Fruit fly (Drosophila melanogaster) whole organism, prepupa: ENCODE data around the gene CG45413.

Experiments
- Blimp-1 ChIP-seq: fragments of 200-800 bp; sonication (Bioruptor generic); optimal IDR thresholded peaks from 3 replicates; lab custom pipeline; 2017; ENCODE audit warnings: missing biosample characterization, missing genetic modification characterization, mild to moderate bottlenecking, moderate library complexity, missing genetic modification reagents
- CG10631 ChIP-seq: fragments of 200-800 bp; sonication (Bioruptor generic); optimal IDR thresholded peaks from 2 replicates; lab custom pipeline; 2016; ENCODE audit warnings: missing biosample characterization, missing genetic modification characterization
- CG11762 ChIP-seq: fragments of 200-800 bp; sonication (Bioruptor generic); optimal IDR thresholded peaks from 3 replicates; lab custom pipeline; 2016; ENCODE audit warnings: missing biosample characterization, missing genetic modification characterization; ENCODE audit not compliant: insufficient read depth
- CG15336 ChIP-seq: fragments of 200-800 bp; sonication (Bioruptor generic); IDR thresholded peaks from 2 replicates; pipeline ENCODE4 v1.3.6; 2022; ENCODE audit warnings: missing biosample characterization, missing genetic modification characterization
- CG1621 ChIP-seq: fragments of 200-800 bp; sonication (Bioruptor generic); optimal IDR thresholded peaks from 3 replicates; lab custom pipeline; 2018; ENCODE audit warnings: missing biosample characterization, mild to moderate bottlenecking, missing genetic modification characterization
- CG3032 ChIP-seq: fragments of 200-800 bp; optimal IDR thresholded peaks from 2 replicates; lab custom pipeline; 2019; ENCODE audit warnings: missing biosample characterization, mild to moderate bottlenecking, missing genetic modification characterization, moderate library complexity
- CG32006 ChIP-seq: fragments of 200-800 bp; sonication (Bioruptor generic); optimal IDR thresholded peaks from 3 replicates; lab custom pipeline; 2017; ENCODE audit warnings: missing biosample characterization, mild to moderate bottlenecking, missing genetic modification characterization
- CG3919 ChIP-seq: fragments of 200-800 bp; sonication (Bioruptor generic); optimal IDR thresholded peaks from 3 replicates; lab custom pipeline; 2016; ENCODE audit warnings: missing biosample characterization, missing genetic modification characterization
- CG4318 ChIP-seq: fragments of 200-800 bp; sonication (Bioruptor generic); optimal IDR thresholded peaks from 3 replicates; lab custom pipeline; 2017; ENCODE audit warnings: missing biosample characterization, mild to moderate bottlenecking, missing genetic modification characterization
- CG6163 ChIP-seq: fragments of 200-800 bp; sonication (Bioruptor generic); IDR thresholded peaks from 3 replicates; pipeline ENCODE4 v1.3.6; 2022; ENCODE audit warnings: missing biosample characterization, missing genetic modification characterization
- CG6276 ChIP-seq: fragments of 200-800 bp; sonication (Bioruptor generic); optimal IDR thresholded peaks from 2 replicates; lab custom pipeline; 2017; ENCODE audit warnings: missing biosample characterization, mild to moderate bottlenecking, missing genetic modification characterization
- CG6792 ChIP-seq: fragments of 200-800 bp; sonication (Bioruptor generic); optimal IDR thresholded peaks from 3 replicates; lab custom pipeline; 2016; ENCODE audit warnings: missing biosample characterization, missing genetic modification characterization
- CG6808 ChIP-seq: fragments of 200-800 bp; sonication (Bioruptor generic); optimal IDR thresholded peaks from 3 replicates; lab custom pipeline; 2017; ENCODE audit warnings: missing biosample characterization, missing genetic modification characterization, mild to moderate bottlenecking, moderate library complexity, missing genetic modification reagents
- CG6854 ChIP-seq: fragments of 200-800 bp; sonication (Bioruptor generic); optimal IDR thresholded peaks from 2 replicates; lab custom pipeline; 2017; ENCODE audit warnings: missing biosample characterization, mild to moderate bottlenecking, missing genetic modification characterization
- CG8119 ChIP-seq: fragments of 200-800 bp; sonication (Bioruptor generic); IDR thresholded peaks from 3 replicates; pipeline ENCODE4 v1.3.6; 2022; ENCODE audit warnings: missing biosample characterization, missing genetic modification characterization
- CG8319 ChIP-seq: fragments of 200-800 bp; sonication (Bioruptor generic); optimal IDR thresholded peaks from 3 replicates; lab custom pipeline; 2016; ENCODE audit warnings: missing biosample characterization, missing genetic modification characterization
- CG9139 ChIP-seq: fragments of 200-800 bp; sonication (Bioruptor generic); optimal IDR thresholded peaks from 3 replicates; lab custom pipeline; 2017; ENCODE audit warnings: missing biosample characterization, mild to moderate bottlenecking, missing genetic modification characterization
- Eip78C ChIP-seq: fragments of 200-800 bp; sonication (Bioruptor generic); peaks from one replicate; lab custom pipeline; 2016; ENCODE audit warnings: missing biosample characterization, missing genetic modification characterization
- Eip93F ChIP-seq: fragments of 200-800 bp; sonication (Bioruptor generic); optimal IDR thresholded peaks from 2 replicates; lab custom pipeline; 2016; ENCODE audit warnings: missing biosample characterization, mild to moderate bottlenecking, missing genetic modification characterization
- Ets21C ChIP-seq: fragments of 200-800 bp; sonication (Bioruptor generic); optimal IDR thresholded peaks from 3 replicates; lab custom pipeline; 2016; ENCODE audit warnings: missing biosample characterization, missing genetic modification characterization
- Ets96B ChIP-seq: fragments of 200-800 bp; optimal IDR thresholded peaks from 2 replicates; lab custom pipeline; 2019; ENCODE audit warnings: missing biosample characterization, mild to moderate bottlenecking, missing genetic modification characterization, moderate library complexity
- Gug ChIP-seq: fragments of 200-800 bp; sonication (Bioruptor generic); IDR thresholded peaks from 2 replicates; pipeline ENCODE4 v1.3.6; 2022; ENCODE audit warnings: missing biosample characterization, missing genetic modification characterization
- Hr38 ChIP-seq: sonication (Bioruptor generic); optimal IDR thresholded peaks from 2 replicates; lab custom pipeline; 2016; ENCODE audit warnings: missing biosample characterization, missing genetic modification characterization
- Hr39 ChIP-seq: fragments of 200-800 bp; sonication (Bioruptor generic); optimal IDR thresholded peaks from 2 replicates; lab custom pipeline; 2016; ENCODE audit warnings: missing biosample characterization, missing genetic modification characterization
- Met ChIP-seq: fragments of 200-800 bp; sonication (Bioruptor generic); optimal IDR thresholded peaks from 3 replicates; lab custom pipeline; 2016; ENCODE audit warnings: missing biosample characterization, missing genetic modification characterization
- OdsH ChIP-seq: fragments of 200-800 bp; sonication (Bioruptor generic); optimal IDR thresholded peaks from 3 replicates; lab custom pipeline; 2016; ENCODE audit warnings: missing biosample characterization, missing genetic modification characterization
- Smox ChIP-seq: fragments of 200-800 bp; sonication (Bioruptor generic); optimal IDR thresholded peaks from 3 replicates; lab custom pipeline; 2016; ENCODE audit warnings: missing biosample characterization, missing genetic modification characterization
- Sox14 ChIP-seq: fragments of 200-800 bp; sonication (Bioruptor generic); optimal IDR thresholded peaks from 3 replicates; lab custom pipeline; 2016; ENCODE audit warnings: missing biosample characterization, missing genetic modification characterization
- acj6 ChIP-seq: fragments of 200-800 bp; sonication (Bioruptor generic); optimal IDR thresholded peaks from 3 replicates; lab custom pipeline; 2016; ENCODE audit warnings: missing biosample characterization, missing genetic modification characterization
- dac ChIP-seq: fragments of 200-800 bp; sonication (Bioruptor generic); optimal IDR thresholded peaks from 2 replicates; lab custom pipeline; 2017; ENCODE audit warnings: missing biosample characterization, mild to moderate bottlenecking, missing genetic modification characterization
- dsx ChIP-seq: fragments of 200-800 bp; optimal IDR thresholded peaks from 3 replicates; lab custom pipeline; 2019; ENCODE audit warnings: missing biosample characterization, mild to moderate bottlenecking, missing genetic modification characterization, moderate library complexity; ENCODE audit not compliant: poor library complexity, severe bottlenecking
- eg ChIP-seq: fragments of 200-800 bp; sonication (Bioruptor generic); IDR thresholded peaks from 3 replicates; pipeline ENCODE4 v1.3.6; 2022; ENCODE audit warnings: missing biosample characterization, missing genetic modification characterization
- esn ChIP-seq: fragments of 200-800 bp; sonication (Bioruptor generic); optimal IDR thresholded peaks from 2 replicates; lab custom pipeline; 2016; ENCODE audit warnings: missing biosample characterization, mild to moderate bottlenecking, missing genetic modification characterization, moderate library complexity
- fd59A ChIP-seq: fragments of 200-800 bp; sonication (Bioruptor generic); optimal IDR thresholded peaks from 2 replicates; lab custom pipeline; 2017; ENCODE audit warnings: missing biosample characterization, mild to moderate bottlenecking, missing genetic modification characterization, missing genetic modification reagents
- lz ChIP-seq: fragments of 200-800 bp; sonication (Bioruptor generic); optimal IDR thresholded peaks from 3 replicates; lab custom pipeline; 2016; ENCODE audit warnings: missing biosample characterization, missing genetic modification characterization
- net ChIP-seq: fragments of 200-800 bp; sonication (Bioruptor generic); optimal IDR thresholded peaks from 3 replicates; lab custom pipeline; 2016; ENCODE audit warnings: missing biosample characterization, missing genetic modification characterization
- salr ChIP-seq, 2 experiments: fragments of 200-800 bp; sonication (Bioruptor generic); optimal IDR thresholded peaks; 3 replicates each; lab custom pipeline; 2016 to 2018; ENCODE audit warnings: missing biosample characterization in 2 of 2, missing genetic modification characterization in 2 of 2, mild to moderate bottlenecking in 1 of 2
- spab ChIP-seq: fragments of 200-800 bp; sonication (Bioruptor generic); optimal IDR thresholded peaks from 2 replicates; lab custom pipeline; 2017; ENCODE audit warnings: missing biosample characterization, mild to moderate bottlenecking, missing genetic modification characterization, missing genetic modification reagents
- ss ChIP-seq, 2 experiments: fragments of 200-800 bp; sonication (Bioruptor generic); optimal IDR thresholded peaks; 2 replicates in 1 of 2; 3 replicates in 1 of 2; lab custom pipeline; 2017 to 2018; ENCODE audit warnings: mild to moderate bottlenecking in 2 of 2, missing biosample characterization in 2 of 2, missing genetic modification characterization in 2 of 2, moderate library complexity in 1 of 2
- svp ChIP-seq: fragments of 200-800 bp; sonication (Bioruptor generic); peaks from one replicate; lab custom pipeline; 2016; ENCODE audit warnings: missing biosample characterization, missing genetic modification characterization

The CG45413 gene

dm6 chr3L:6913823-6914222 is 17.9 kb downstream of the CG45413 start:
- TF ChIP-seq Smox (GFP tag; lab: Kevin White, UChicago), result no peak
- TF ChIP-seq svp (GFP tag; lab: Kevin White, UChicago), result peak; percentile 7

- TF ChIP-seq spab, result no peak
- TF ChIP-seq CG4318 (GFP tag; lab: Kevin White, UChicago), result no peak
- no peak for TF ChIP-seq CG10631 (GFP tag; lab: Kevin White, UChicago)
- TF ChIP-seq dsx (GFP tag; lab: Kevin White, UChicago), result no peak
- TF ChIP-seq CG3032 (tag; lab: Kevin White, UChicago), result no peak
- TF ChIP-seq Eip93F (GFP tag; lab: Kevin White, UChicago), result no peak
- no peak for TF ChIP-seq Blimp-1 (GFP tag; lab: Kevin White, UChicago)
- no peak for TF ChIP-seq ss (GFP tag; optimal IDR thresholded peaks at IDR 0.05; lab: Kevin White, UChicago)
- no peak for TF ChIP-seq CG15336
- TF ChIP-seq salr (GFP tag; optimal IDR thresholded peaks at IDR 0.05; lab: Kevin White, UChicago), result no peak
- TF ChIP-seq Hr38 (GFP tag; lab: Kevin White, UChicago), result no peak
- no peak for TF ChIP-seq acj6 (GFP tag; lab: Kevin White, UChicago)
- TF ChIP-seq CG6854 (GFP tag; lab: Kevin White, UChicago), result no peak
- TF ChIP-seq CG3919, result no peak
- TF ChIP-seq CG32006 (GFP tag; lab: Kevin White, UChicago), result no peak
- no peak for TF ChIP-seq eg
- TF ChIP-seq OdsH (GFP tag; lab: Kevin White, UChicago), result no peak
- no peak for TF ChIP-seq net
Observed at dm6 chr3L:6911219-6911618, 20.5 kb downstream of the CG45413 start.

- TF ChIP-seq fd59A, result no peak
- no peak for TF ChIP-seq CG1621 (tag; lab: Kevin White, UChicago)
- peak; percentile 13 for TF ChIP-seq svp (GFP tag; lab: Kevin White, UChicago)
- no peak for TF ChIP-seq eg
Observed at dm6 chr3L:6906758-6907157, 25.0 kb downstream of the CG45413 start.

dm6 chr3L:6903985-6904384 is 27.8 kb downstream of the CG45413 start:
- TF ChIP-seq esn (GFP tag; lab: Kevin White, UChicago), result peak; percentile 37
- peak; percentile 19 for TF ChIP-seq svp (GFP tag; lab: Kevin White, UChicago)
- TF ChIP-seq CG11762 (GFP tag; lab: Kevin White, UChicago), result peak; percentile 0
- peak; percentile 63 for TF ChIP-seq Eip78C
- TF ChIP-seq eg, result peak; percentile 36; the same call in 2 of the 3 replicates
- TF ChIP-seq CG9139 (GFP tag; lab: Kevin White, UChicago), result no peak
- peak; percentile 55; the same call in 2 of the 3 replicates for TF ChIP-seq CG6163 (GFP tag; lab: Robert Waterston, UW)
- TF ChIP-seq Eip93F (GFP tag; lab: Kevin White, UChicago), result no peak
- 0 out of 3 replicates have a peak, but pooled peaks have one; percentile 40 for TF ChIP-seq CG8119 (GFP tag; lab: Robert Waterston, UW)
- TF ChIP-seq ss (GFP tag; optimal IDR thresholded peaks at IDR 0.05; lab: Kevin White, UChicago), result peak in 1 of 2 experiments; percentile 13
- peak; percentile 31 for TF ChIP-seq CG1621 (tag; lab: Kevin White, UChicago)
- no peak for TF ChIP-seq Ets96B (tag; lab: Kevin White, UChicago)
- no peak for TF ChIP-seq salr (GFP tag; optimal IDR thresholded peaks at IDR 0.05; lab: Kevin White, UChicago)
- peak; percentile 55 for TF ChIP-seq Gug
- TF ChIP-seq Sox14 (GFP tag; lab: Kevin White, UChicago), result peak; percentile 11
- peak; percentile 7 for TF ChIP-seq Met

dm6 chr3L:6899286-6899685 is 32.5 kb downstream of the CG45413 start:
- TF ChIP-seq Hr39 (GFP tag; lab: Kevin White, UChicago), result no peak
- TF ChIP-seq CG15336, result no peak
- no peak for TF ChIP-seq Sox14 (GFP tag; lab: Kevin White, UChicago)
- TF ChIP-seq CG3919, result no peak
- TF ChIP-seq CG8319 (GFP tag; lab: Kevin White, UChicago), result no peak
- TF ChIP-seq CG6792 (GFP tag; lab: Kevin White, UChicago), result no peak
- no peak for TF ChIP-seq CG6808 (GFP tag; lab: Kevin White, UChicago)
- no peak for TF ChIP-seq CG3032 (tag; lab: Kevin White, UChicago)
- TF ChIP-seq CG6276 (GFP tag; lab: Kevin White, UChicago), result no peak
- no peak for TF ChIP-seq Ets21C (GFP tag; lab: Kevin White, UChicago)
- TF ChIP-seq Smox (GFP tag; lab: Kevin White, UChicago), result no peak
- no peak for TF ChIP-seq CG9139 (GFP tag; lab: Kevin White, UChicago)
- no peak for TF ChIP-seq dac
- TF ChIP-seq lz (GFP tag; lab: Kevin White, UChicago), result no peak
